Worm (Caenorhabditis elegans): ENCODE data around the gene srd-26.

The srd-26 gene

ce11 chrV:14134757-14135441 lies 27.9 kb downstream of the srd-26 start:
- TF ChIP-seq fos-1 (tag; optimal IDR thresholded peaks at IDR 0.05) (no peak), jun-1 (tag; optimal IDR thresholded peaks at IDR 0.05) (no peak), unc-62 (GFP tag; optimal IDR thresholded peaks at IDR 0.05) (no peak), elt-2 (tag; optimal IDR thresholded peaks at IDR 0.05) (peak; percentile 78), lin-39 (tag; optimal IDR thresholded peaks at IDR 0.05) (no peak), fkh-10 (GFP tag; optimal IDR thresholded peaks at IDR 0.05) (no peak), nhr-67 (tag; optimal IDR thresholded peaks at IDR 0.05) (no peak), lin-15B (tag; optimal IDR thresholded peaks at IDR 0.05) (no peak), elt-3 (tag; optimal IDR thresholded peaks at IDR 0.05) (no peak), skn-1 (tag; optimal IDR thresholded peaks at IDR 0.05) (no peak), ztf-11 (tag; optimal IDR thresholded peaks at IDR 0.05) (no peak), pha-4 (tag; optimal IDR thresholded peaks at IDR 0.05) (peak; percentile 10), pqm-1 (tag; optimal IDR thresholded peaks at IDR 0.05) (peak; percentile 85), ZK546.5 (tag; optimal IDR thresholded peaks at IDR 0.05) (no peak)

- TF ChIP-seq elt-2 (tag; optimal IDR thresholded peaks at IDR 0.05) (peak; percentile 39), pqm-1 (tag; optimal IDR thresholded peaks at IDR 0.05) (peak; percentile 31), nfya-1 (tag; optimal IDR thresholded peaks at IDR 0.05; ENCODE audit: insufficient read depth) (peak; percentile 22), egl-27 (tag; optimal IDR thresholded peaks at IDR 0.05) (no peak), ceh-28 (tag; optimal IDR thresholded peaks at IDR 0.05) (peak; percentile 38), nhr-67 (tag; optimal IDR thresholded peaks at IDR 0.05) (no peak)
Observed at ce11 chrV:14133002-14133763, 29.6 kb downstream of the srd-26 start.

DNA sequence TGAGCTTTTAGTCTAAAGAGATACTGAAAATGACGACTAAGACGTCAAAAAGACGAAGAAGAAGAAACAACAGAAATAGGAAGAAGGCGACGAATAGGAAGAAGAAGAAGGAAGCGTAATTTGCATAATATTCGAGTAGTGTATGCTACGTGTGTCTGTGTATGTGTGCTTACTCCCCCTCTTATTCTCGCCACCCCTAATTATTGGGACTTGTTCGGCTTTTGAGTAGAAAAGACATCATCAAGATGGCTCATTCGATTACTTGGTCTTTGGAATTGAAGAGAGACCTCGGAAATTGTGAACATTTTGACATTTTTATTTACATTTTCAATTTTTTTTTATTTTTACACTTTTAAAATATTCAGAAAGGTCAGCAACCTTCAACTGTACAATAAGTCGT lies 32.6 kb downstream of the srd-26 start:
- TF ChIP-seq nhr-76 (tag; optimal IDR thresholded peaks at IDR 0.05) (no peak), nhr-23 (tag; optimal IDR thresholded peaks at IDR 0.05) (no peak), sea-2 (GFP tag; optimal IDR thresholded peaks at IDR 0.05) (no peak), elt-2 (tag; optimal IDR thresholded peaks at IDR 0.05) (no peak), fos-1 (tag; optimal IDR thresholded peaks at IDR 0.05) (no peak), snpc-4 (tag; optimal IDR thresholded peaks at IDR 0.05) (no peak), egl-5 (tag; optimal IDR thresholded peaks at IDR 0.05) (no peak), hmg-11 (tag; optimal IDR thresholded peaks at IDR 0.05) (no peak), ceh-28 (tag; optimal IDR thresholded peaks at IDR 0.05) (no peak), nfya-1 (tag; optimal IDR thresholded peaks at IDR 0.05; ENCODE audit: insufficient read depth) (no peak), ZK546.5 (tag; optimal IDR thresholded peaks at IDR 0.05) (no peak)

- TF ChIP-seq pqm-1 (tag; optimal IDR thresholded peaks at IDR 0.05) (no peak), ama-1 (optimal IDR thresholded peaks at IDR 0.05) (no peak), daf-12 (tag; optimal IDR thresholded peaks at IDR 0.05) (no peak), nhr-12 (tag; optimal IDR thresholded peaks at IDR 0.05) (no peak)
Observed at ce11 chrV:14128858-14129257, 34.0 kb downstream of the srd-26 start.

- no peak for TF ChIP-seq R02D3.7 (tag; optimal IDR thresholded peaks at IDR 0.05)
- no peak for TF ChIP-seq nhr-76 (tag; optimal IDR thresholded peaks at IDR 0.05)
- no peak for TF ChIP-seq hmg-11 (tag; optimal IDR thresholded peaks at IDR 0.05)
- TF ChIP-seq pha-4 (tag; optimal IDR thresholded peaks at IDR 0.05), result peak; percentile 72
- TF ChIP-seq ceh-28 (tag; optimal IDR thresholded peaks at IDR 0.05), result no peak
- TF ChIP-seq lin-15B (tag; optimal IDR thresholded peaks at IDR 0.05), result no peak
- TF ChIP-seq ama-1 (optimal IDR thresholded peaks at IDR 0.05), result no peak
- peak; percentile 47 for TF ChIP-seq elt-2 (tag; optimal IDR thresholded peaks at IDR 0.05)
Observed at ce11 chrV:14127834-14128233, 35.0 kb downstream of the srd-26 start.

- no peak for TF ChIP-seq daf-12 (tag; optimal IDR thresholded peaks at IDR 0.05)
- TF ChIP-seq lin-39 (tag; optimal IDR thresholded peaks at IDR 0.05), result peak; percentile 27
- no peak for TF ChIP-seq lin-15B (tag; optimal IDR thresholded peaks at IDR 0.05)
- no peak for TF ChIP-seq pqm-1 (tag; optimal IDR thresholded peaks at IDR 0.05)
- no peak for TF ChIP-seq nhr-23 (tag; optimal IDR thresholded peaks at IDR 0.05)
- TF ChIP-seq egl-27 (tag; optimal IDR thresholded peaks at IDR 0.05), result no peak
- no peak for TF ChIP-seq nhr-77 (tag; optimal IDR thresholded peaks at IDR 0.05)
- TF ChIP-seq nhr-76 (tag; optimal IDR thresholded peaks at IDR 0.05), result no peak
- TF ChIP-seq ceh-82 (tag; optimal IDR thresholded peaks at IDR 0.05), result no peak
- TF ChIP-seq ceh-16 (tag; optimal IDR thresholded peaks at IDR 0.05), result no peak
- TF ChIP-seq zag-1 (tag; optimal IDR thresholded peaks at IDR 0.05), result no peak
- TF ChIP-seq hmg-11 (tag; optimal IDR thresholded peaks at IDR 0.05), result peak; percentile 13
Observed at ce11 chrV:14126341-14126924, 36.4 kb downstream of the srd-26 start.
